Fruit fly (Drosophila melanogaster): ENCODE data around the gene Nfs1.

Nfs1 gene

DNA sequence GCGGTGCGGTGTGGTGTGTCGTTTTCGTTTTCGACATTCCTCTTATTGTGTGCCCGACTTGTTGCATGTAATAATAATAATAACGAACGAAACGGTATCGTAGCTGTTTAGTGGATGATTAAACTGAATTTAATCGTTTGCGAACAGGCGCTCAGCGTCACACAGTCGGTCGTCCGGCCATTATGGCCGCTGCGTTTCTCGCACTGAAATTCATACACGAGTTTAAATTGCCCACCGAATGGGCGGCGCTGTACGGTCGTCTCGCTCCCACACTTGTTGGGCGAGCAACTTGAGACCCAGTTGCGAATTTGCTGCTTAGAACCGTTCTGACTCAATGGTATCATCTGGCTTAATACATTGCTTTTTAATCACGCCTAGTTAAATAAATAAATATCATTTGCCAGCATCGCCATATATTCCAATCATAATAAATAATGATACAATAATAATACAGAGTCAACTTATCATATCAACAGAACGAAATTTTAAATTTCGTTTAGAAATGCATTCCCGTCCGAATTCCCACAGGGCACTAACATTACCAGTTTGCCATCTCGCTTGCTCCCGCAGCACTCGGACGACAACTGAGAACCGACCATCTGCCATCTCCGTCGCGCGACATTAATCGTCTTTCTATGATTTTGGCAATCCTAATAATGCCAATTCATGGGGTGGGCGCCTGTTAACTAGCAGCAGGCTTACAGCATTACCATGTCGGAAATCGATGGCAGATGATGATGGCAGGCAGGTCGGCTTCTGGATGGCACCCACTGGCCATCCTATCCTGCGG is 11.6 kb downstream of the Nfs1 start:
- TF ChIP-seq ham (GFP tag; IDR thresholded peaks at IDR 0.05) (no peak), Usf (GFP tag; optimal IDR thresholded peaks at IDR 0.05) (peak; percentile 87), ro (GFP tag; IDR thresholded peaks at IDR 0.05) (no peak), ftz-f1 (GFP tag; optimal IDR thresholded peaks at IDR 0.05) (no peak), br (optimal IDR thresholded peaks at IDR 0.05) (no peak), CG4404 (GFP tag; IDR thresholded peaks at IDR 0.05) (no peak), dmrt99B (tag; optimal IDR thresholded peaks at IDR 0.05) (peak; percentile 92), hkb (optimal IDR thresholded peaks at IDR 0.05) (peak; percentile 43), hkb (GFP tag; IDR thresholded peaks at IDR 0.05) (no peak), repo (GFP tag; optimal IDR thresholded peaks at IDR 0.05) (peak; percentile 4), az2 (GFP tag; optimal IDR thresholded peaks at IDR 0.05) (peak; percentile 88), pum (GFP tag; optimal IDR thresholded peaks at IDR 0.05) (peak; percentile 67), CG14014 (GFP tag; IDR thresholded peaks at IDR 0.05) (no peak), CG5180 (GFP tag; optimal IDR thresholded peaks at IDR 0.05) (peak; percentile 84), CG18619 (GFP tag; optimal IDR thresholded peaks at IDR 0.05) (peak; percentile 94), CG5245 (GFP tag; optimal IDR thresholded peaks at IDR 0.05) (peak; percentile 70), hb (GFP tag; IDR thresholded peaks at IDR 0.05; ENCODE audit: partially characterized antibody) (no peak), CG43689 (GFP tag; IDR thresholded peaks at IDR 0.05) (no peak), usp (GFP tag; optimal IDR thresholded peaks at IDR 0.05) (no peak), CG6854 (GFP tag; optimal IDR thresholded peaks at IDR 0.05) (peak; percentile 90), Mad (GFP tag; optimal IDR thresholded peaks at IDR 0.05) (peak; percentile 81), tin (GFP tag; optimal IDR thresholded peaks at IDR 0.05) (peak; percentile 85), CG4707 (GFP tag; optimal IDR thresholded peaks at IDR 0.05) (no peak), Hr3 (GFP tag; optimal IDR thresholded peaks at IDR 0.05) (peak; percentile 88), her (GFP tag; optimal IDR thresholded peaks at IDR 0.05) (no peak), NfI (GFP tag; optimal IDR thresholded peaks at IDR 0.05) (peak; percentile 95), CG1647 (GFP tag; optimal IDR thresholded peaks at IDR 0.05) (peak; percentile 80), crp (GFP tag; optimal IDR thresholded peaks at IDR 0.05) (peak in 1 of 2 experiments; percentile 68), grau (tag; optimal IDR thresholded peaks at IDR 0.05) (peak; percentile 95), Ada2b (GFP tag; IDR thresholded peaks at IDR 0.05) (no peak), chm (GFP tag; IDR thresholded peaks at IDR 0.05) (no peak), cato (GFP tag; optimal IDR thresholded peaks at IDR 0.05; ENCODE audit: borderline replicate concordance) (peak; percentile 70), CG6272 (GFP tag; IDR thresholded peaks at IDR 0.05) (peak; percentile 86), CG4730 (GFP tag; IDR thresholded peaks at IDR 0.05) (no peak), btn (GFP tag; optimal IDR thresholded peaks at IDR 0.05) (no peak), dan (GFP tag; IDR thresholded peaks at IDR 0.05) (no peak), CG11504 (tag; optimal IDR thresholded peaks at IDR 0.05) (peak; percentile 87), CG6254 (GFP tag; optimal IDR thresholded peaks at IDR 0.05) (peak; percentile 64), mam (GFP tag; optimal IDR thresholded peaks at IDR 0.05) (peak; percentile 81), tio (GFP tag; optimal IDR thresholded peaks at IDR 0.05) (no peak), ab (GFP tag; optimal IDR thresholded peaks at IDR 0.05) (peak; percentile 37), CG1529 (GFP tag; optimal IDR thresholded peaks at IDR 0.05) (peak; percentile 77), CG4820 (GFP tag; optimal IDR thresholded peaks at IDR 0.05) (peak; percentile 72), croc (GFP tag; conservative IDR thresholded peaks at IDR 0.05) (peak; percentile 89), CG10209 (GFP tag; optimal IDR thresholded peaks at IDR 0.05) (peak; percentile 91), CG4424 (GFP tag; optimal IDR thresholded peaks at IDR 0.05) (peak; percentile 89), CG3847 (GFP tag; IDR thresholded peaks at IDR 0.05) (no peak), CG7745 (tag; optimal IDR thresholded peaks at IDR 0.05) (no peak), eyg (GFP tag; optimal IDR thresholded peaks at IDR 0.05) (no peak), ranshi (GFP tag; IDR thresholded peaks at IDR 0.05) (no peak), tgo (GFP tag; IDR thresholded peaks at IDR 0.05) (no peak)

All from whole organism, embryonic.